Worm (Caenorhabditis elegans) whole organism, late embryonic: Measurements from ENCODE around the gene C25E10.13.

ENCODE experiments used
- F13H6.1 ChIP-seq: sonication (generic microtip); optimal IDR thresholded peaks from 2 replicates; lab custom pipeline; 2016; ENCODE audit warnings: missing genetic modification characterization, missing compliant biosample characterization
- Y22D7AL.16 ChIP-seq: sonication (generic microtip); optimal IDR thresholded peaks from 2 replicates; lab custom pipeline; 2016; ENCODE audit warnings: missing genetic modification characterization, missing compliant biosample characterization
- ceh-31 ChIP-seq: sonication (generic microtip); optimal IDR thresholded peaks from 2 replicates; lab custom pipeline; 2016; ENCODE audit warnings: missing genetic modification characterization, missing compliant biosample characterization
- nfya-1 ChIP-seq: sonication (generic microtip); optimal IDR thresholded peaks from 2 replicates; lab custom pipeline; 2017; ENCODE audit warnings: missing genetic modification characterization, mild to moderate bottlenecking, missing compliant biosample characterization, antibody characterized with exemption, moderate library complexity
- pha-4 ChIP-seq: fragments of 150-350 bp; optimal IDR thresholded peaks from 2 replicates; lab custom pipeline; 2018; ENCODE audit warnings: missing biosample characterization, missing genetic modification reagents, missing genetic modification characterization
- sdc-2 ChIP-seq: sonication (generic microtip); optimal IDR thresholded peaks from 2 replicates; lab custom pipeline; 2016; ENCODE audit warnings: missing genotype, missing genetic modification characterization, missing compliant biosample characterization

- TF ChIP-seq nfya-1 (tag; lab: Kevin White, UChicago) (no peak), sdc-2 (tag; lab: Kevin White, UChicago) (no peak), F13H6.1 (tag; lab: Kevin White, UChicago) (no peak), Y22D7AL.16 (no peak), ceh-31 (tag; lab: Kevin White, UChicago) (no peak), pha-4 (no peak)
Measured at ce11 chrV:9053969-9054368, 5.6 kb upstream of the C25E10.13 start, which contains the start of gene C25E10.8.
